Worm (Caenorhabditis elegans): Measurements from ENCODE around the gene nhr-261.
A peak's percentile ranks its signal among the peaks of the same experiment; 100 is the strongest.

Gene nhr-261

DNA sequence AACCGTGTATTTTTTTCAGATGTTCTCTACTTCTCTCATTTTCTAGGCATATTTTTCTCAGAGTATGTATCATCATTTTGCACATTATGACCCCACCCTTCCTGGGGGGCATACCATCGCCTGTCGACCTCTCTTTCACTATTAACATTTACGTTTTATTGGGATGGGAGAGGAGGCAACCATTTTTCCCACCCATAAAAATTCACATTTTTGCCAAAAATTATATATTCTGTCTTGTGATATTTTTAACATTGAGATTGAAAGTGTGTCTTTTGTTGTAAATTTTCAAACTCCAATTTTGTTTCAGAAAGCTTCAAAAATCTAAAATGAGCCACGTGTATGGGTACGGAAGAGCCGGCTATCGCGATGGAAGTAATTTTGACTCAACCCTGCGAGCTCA, 30.2 kb upstream of the nhr-261 start, which contains the start of gene F53C3.7:
F53C3.7 (plus strand) TSS at position 301 of the 400 bp plus-strand sequence.
- no peak for TF ChIP-seq nhr-25 (tag; optimal IDR thresholded peaks at IDR 0.05; ENCODE audit: borderline replicate concordance, insufficient read depth)
- TF ChIP-seq sdz-12 (GFP tag; optimal IDR thresholded peaks at IDR 0.05): no peak
- no peak for TF ChIP-seq snpc-1.2 (GFP tag; IDR thresholded peaks at IDR 0.05)
- no peak for TF ChIP-seq vab-7 (GFP tag; IDR thresholded peaks at IDR 0.05)
- TF ChIP-seq nhr-237 (tag; optimal IDR thresholded peaks at IDR 0.05): no peak
- TF ChIP-seq D1046.2 (GFP tag; IDR thresholded peaks at IDR 0.05): no peak

- TF ChIP-seq aha-1 (tag) (peak; percentile 93), vab-7 (GFP tag; IDR thresholded peaks at IDR 0.05) (no peak)
Measured at ce11 chrII:3893911-3894310, 29.4 kb upstream of the nhr-261 start.

ce11 chrII:3891124-3891523, 26.6 kb upstream of the nhr-261 start, which contains the start of gene F53C3.8:
TSS of gene F53C3.8 (plus strand) at chrII:3891424.
- TF ChIP-seq hmg-1.1 (GFP tag; IDR thresholded peaks at IDR 0.05) (no peak), lir-3 (tag; optimal IDR thresholded peaks at IDR 0.05) (no peak), egl-43 (GFP tag; IDR thresholded peaks at IDR 0.05) (no peak)

- no peak for TF ChIP-seq nhr-41 (GFP tag; IDR thresholded peaks at IDR 0.05)
- no peak for TF ChIP-seq hif-1 (tag; optimal IDR thresholded peaks at IDR 0.05)
- no peak for TF ChIP-seq zip-11 (GFP tag; IDR thresholded peaks at IDR 0.05)
- no peak for TF ChIP-seq nhr-77 (tag; optimal IDR thresholded peaks at IDR 0.05)
- no peak for TF ChIP-seq Y75B8A.6 (GFP tag; IDR thresholded peaks at IDR 0.05)
- TF ChIP-seq arid-1 (GFP tag; conservative IDR thresholded peaks at IDR 0.05): no peak
- TF ChIP-seq ceh-32 (tag; optimal IDR thresholded peaks at IDR 0.05; ENCODE audit: poor library complexity): no peak
- no peak for TF ChIP-seq ama-1 (optimal IDR thresholded peaks at IDR 0.05)
- no peak for TF ChIP-seq ctbp-1 (GFP tag; IDR thresholded peaks at IDR 0.05)
- TF ChIP-seq mxl-3 (GFP tag; optimal IDR thresholded peaks at IDR 0.05): no peak
- no peak for TF ChIP-seq T26A8.4 (GFP tag; IDR thresholded peaks at IDR 0.05)
- no peak for TF ChIP-seq vab-7 (GFP tag; IDR thresholded peaks at IDR 0.05)
- TF ChIP-seq mes-2 (tag; optimal IDR thresholded peaks at IDR 0.05; ENCODE audit: poor library complexity, severe bottlenecking): no peak
- no peak for TF ChIP-seq lim-7 (GFP tag; IDR thresholded peaks at IDR 0.05)
- no peak for TF ChIP-seq lin-29 (GFP tag; IDR thresholded peaks at IDR 0.05)
- no peak for TF ChIP-seq hlh-30 (tag; optimal IDR thresholded peaks at IDR 0.05; ENCODE audit: insufficient read depth)
Measured at ce11 chrII:3879945-3880344, 15.4 kb upstream of the nhr-261 start, which contains the start of gene nhr-166. TSS of gene nhr-166 (plus strand) at chrII:3880245.

- no peak for TF ChIP-seq lsy-2 (tag; optimal IDR thresholded peaks at IDR 0.05)
- no peak for TF ChIP-seq nhr-11 (tag; optimal IDR thresholded peaks at IDR 0.05)
- TF ChIP-seq dpl-1 (GFP tag; optimal IDR thresholded peaks at IDR 0.05): no peak
- TF ChIP-seq mdt-29 (GFP tag; IDR thresholded peaks at IDR 0.05): no peak
- no peak for TF ChIP-seq lir-3 (tag; optimal IDR thresholded peaks at IDR 0.05)
- no peak for TF ChIP-seq fkh-10 (GFP tag; optimal IDR thresholded peaks at IDR 0.05)
- no peak for TF ChIP-seq spr-1 (tag; optimal IDR thresholded peaks at IDR 0.05)
- TF ChIP-seq saeg-2 (GFP tag; IDR thresholded peaks at IDR 0.05): no peak
- TF ChIP-seq unc-130 (GFP tag; optimal IDR thresholded peaks at IDR 0.05): no peak
- no peak for TF ChIP-seq sdz-12 (GFP tag; optimal IDR thresholded peaks at IDR 0.05)
- no peak for TF ChIP-seq lim-7 (GFP tag; IDR thresholded peaks at IDR 0.05)
- no peak for TF ChIP-seq egl-27 (tag; optimal IDR thresholded peaks at IDR 0.05)
- TF ChIP-seq hlh-11 (tag; optimal IDR thresholded peaks at IDR 0.05): no peak
- TF ChIP-seq Y5F2A.4 (GFP tag; optimal IDR thresholded peaks at IDR 0.05): no peak
Measured at ce11 chrII:3878330-3878729, 13.8 kb upstream of the nhr-261 start, which contains the start of gene srh-250. TSS of gene srh-250 (plus strand) at chrII:3878630.
